Worm (Caenorhabditis elegans) whole organism, L3 larva: ENCODE measurements around the gene mrps-12.

Experiments
- R02D3.7 ChIP-seq: fragments of 150-350 bp; optimal IDR thresholded peaks from 2 replicates; lab custom pipeline; 2014; ENCODE audit warnings: missing biosample characterization, missing genetic modification characterization
- ZK546.5 ChIP-seq: sonication (generic microtip); optimal IDR thresholded peaks from 2 replicates; lab custom pipeline; 2017; ENCODE audit warnings: missing biosample characterization, missing genetic modification characterization
- aly-2 ChIP-seq: fragments of 150-350 bp; optimal IDR thresholded peaks from 2 replicates; lab custom pipeline; 2014; ENCODE audit warnings: missing biosample characterization, missing genetic modification characterization
- ama-1 ChIP-seq: fragments of 150-350 bp; optimal IDR thresholded peaks from 2 replicates; lab custom pipeline; 2018
- ceh-16 ChIP-seq: sonication (generic microtip); optimal IDR thresholded peaks from 2 replicates; lab custom pipeline; 2017; ENCODE audit warnings: missing biosample characterization, missing genetic modification characterization
- ceh-28 ChIP-seq: fragments of 150-350 bp; optimal IDR thresholded peaks from 2 replicates; lab custom pipeline; 2014; ENCODE audit warnings: missing biosample characterization, missing genetic modification reagents, missing genetic modification characterization
- ceh-82 ChIP-seq: fragments of 150-350 bp; optimal IDR thresholded peaks from 2 replicates; lab custom pipeline; 2014; ENCODE audit warnings: missing biosample characterization, missing genetic modification characterization
- daf-12 ChIP-seq: fragments of 150-350 bp; optimal IDR thresholded peaks from 2 replicates; lab custom pipeline; 2014; ENCODE audit warnings: missing biosample characterization, missing genetic modification reagents, missing genetic modification characterization
- egl-5 ChIP-seq: fragments of 150-350 bp; optimal IDR thresholded peaks from 2 replicates; lab custom pipeline; 2017; ENCODE audit warnings: missing biosample characterization, missing genetic modification reagents, missing genetic modification characterization, inconsistent platforms
- elt-1 ChIP-seq: fragments of 150-350 bp; optimal IDR thresholded peaks from 2 replicates; lab custom pipeline; 2014; ENCODE audit warnings: missing biosample characterization, missing genetic modification characterization
- elt-3 ChIP-seq, 3 experiments: fragments of 150-350 bp in 1 of 3; sonication (generic microtip) in 2 of 3; optimal IDR thresholded peaks; 2 replicates in 2 of 3; 4 replicates in 1 of 3; lab custom pipeline; 2014 to 2017; ENCODE audit warnings: missing biosample characterization in 3 of 3, missing genetic modification characterization in 3 of 3
- eor-1 ChIP-seq, 2 experiments: fragments of 150-350 bp; optimal IDR thresholded peaks; 2 replicates each; lab custom pipeline; 2014 to 2018; ENCODE audit warnings: missing biosample characterization in 2 of 2, missing genetic modification characterization in 2 of 2
- fkh-10 ChIP-seq: sonication (generic microtip); optimal IDR thresholded peaks from 2 replicates; lab custom pipeline; 2017; ENCODE audit warnings: missing biosample characterization, missing genetic modification reagents, missing genetic modification characterization
- fkh-2 ChIP-seq: fragments of 150-350 bp; optimal IDR thresholded peaks from 2 replicates; lab custom pipeline; 2014; ENCODE audit warnings: missing biosample characterization, missing genetic modification reagents, missing genetic modification characterization
- fos-1 ChIP-seq: fragments of 150-350 bp; optimal IDR thresholded peaks from 2 replicates; lab custom pipeline; 2014; ENCODE audit warnings: missing biosample characterization, missing genetic modification characterization
- jun-1 ChIP-seq: fragments of 150-350 bp; optimal IDR thresholded peaks from 2 replicates; lab custom pipeline; 2014; ENCODE audit warnings: missing biosample characterization, missing genetic modification reagents, missing genetic modification characterization
- lin-15B ChIP-seq: fragments of 150-350 bp; optimal IDR thresholded peaks from 2 replicates; lab custom pipeline; 2014; ENCODE audit warnings: missing biosample characterization, missing genetic modification characterization
- lsy-12 ChIP-seq: sonication (generic microtip); optimal IDR thresholded peaks from 2 replicates; lab custom pipeline; 2016; ENCODE audit warnings: mild to moderate bottlenecking, missing genetic modification characterization, missing compliant biosample characterization
- mdl-1 ChIP-seq: fragments of 150-350 bp; optimal IDR thresholded peaks from 2 replicates; lab custom pipeline; 2014; ENCODE audit warnings: missing biosample characterization, missing genetic modification characterization
- mml-1 ChIP-seq: fragments of 150-350 bp; sonication (generic microtip); optimal IDR thresholded peaks from 3 replicates; lab custom pipeline; 2014; ENCODE audit warnings: missing biosample characterization, missing genetic modification characterization
- nfya-1 ChIP-seq: sonication (generic microtip); optimal IDR thresholded peaks from 2 replicates; lab custom pipeline; 2017; ENCODE audit warnings: missing genetic modification characterization, mild to moderate bottlenecking, missing compliant biosample characterization, antibody characterized with exemption, moderate library complexity; ENCODE audit not compliant: insufficient read depth
- nhr-11 ChIP-seq: fragments of 150-350 bp; optimal IDR thresholded peaks from 2 replicates; lab custom pipeline; 2014; ENCODE audit warnings: missing biosample characterization, missing genetic modification characterization
- nhr-12 ChIP-seq: fragments of 150-350 bp; optimal IDR thresholded peaks from 2 replicates; lab custom pipeline; 2014; ENCODE audit warnings: missing biosample characterization, missing genetic modification characterization
- nhr-237 ChIP-seq: fragments of 150-350 bp; optimal IDR thresholded peaks from 2 replicates; lab custom pipeline; 2014; ENCODE audit warnings: missing biosample characterization, missing genetic modification characterization
- nhr-25 ChIP-seq: sonication (generic microtip); optimal IDR thresholded peaks from 2 replicates; lab custom pipeline; 2017; ENCODE audit warnings: missing biosample characterization, missing genetic modification characterization
- nhr-43 ChIP-seq: sonication (generic microtip); optimal IDR thresholded peaks from 2 replicates; lab custom pipeline; 2016; ENCODE audit warnings: mild to moderate bottlenecking, missing genetic modification characterization, missing compliant biosample characterization; ENCODE audit not compliant: poor library complexity, severe bottlenecking
- nhr-67 ChIP-seq: fragments of 150-350 bp; optimal IDR thresholded peaks from 2 replicates; lab custom pipeline; 2014; ENCODE audit warnings: missing biosample characterization, missing genetic modification characterization
- nhr-77 ChIP-seq: fragments of 150-350 bp; optimal IDR thresholded peaks from 2 replicates; lab custom pipeline; 2014; ENCODE audit warnings: missing biosample characterization, missing genetic modification characterization
- pha-4 ChIP-seq: fragments of 150-350 bp; optimal IDR thresholded peaks from 2 replicates; lab custom pipeline; 2014; ENCODE audit warnings: missing biosample characterization, missing genetic modification reagents, missing genetic modification characterization
- sea-2 ChIP-seq: fragments of 150-350 bp; sonication (generic microtip); optimal IDR thresholded peaks from 4 replicates; lab custom pipeline; 2014; ENCODE audit warnings: missing biosample characterization, missing genetic modification reagents, missing genetic modification characterization
- skn-1 ChIP-seq: fragments of 150-350 bp; optimal IDR thresholded peaks from 2 replicates; lab custom pipeline; 2014; ENCODE audit warnings: missing biosample characterization, missing genetic modification characterization
- unc-39 ChIP-seq: sonication (generic microtip); optimal IDR thresholded peaks from 4 replicates; lab custom pipeline; 2017; ENCODE audit warnings: missing biosample characterization, missing genetic modification characterization
- unc-62 ChIP-seq: fragments of 150-350 bp; sonication (generic microtip); optimal IDR thresholded peaks from 4 replicates; lab custom pipeline; 2014; ENCODE audit warnings: missing biosample characterization, missing genetic modification reagents, missing genetic modification characterization
- zag-1 ChIP-seq: fragments of 150-350 bp; optimal IDR thresholded peaks from 2 replicates; lab custom pipeline; 2014; ENCODE audit warnings: missing biosample characterization, missing genetic modification characterization
- ztf-11 ChIP-seq: fragments of 150-350 bp; optimal IDR thresholded peaks from 2 replicates; lab custom pipeline; 2014; ENCODE audit warnings: missing biosample characterization, missing genetic modification characterization
- ztf-4 ChIP-seq: fragments of 150-350 bp; optimal IDR thresholded peaks from 2 replicates; lab custom pipeline; 2014; ENCODE audit warnings: missing biosample characterization, missing genetic modification characterization

mrps-12 gene

DNA sequence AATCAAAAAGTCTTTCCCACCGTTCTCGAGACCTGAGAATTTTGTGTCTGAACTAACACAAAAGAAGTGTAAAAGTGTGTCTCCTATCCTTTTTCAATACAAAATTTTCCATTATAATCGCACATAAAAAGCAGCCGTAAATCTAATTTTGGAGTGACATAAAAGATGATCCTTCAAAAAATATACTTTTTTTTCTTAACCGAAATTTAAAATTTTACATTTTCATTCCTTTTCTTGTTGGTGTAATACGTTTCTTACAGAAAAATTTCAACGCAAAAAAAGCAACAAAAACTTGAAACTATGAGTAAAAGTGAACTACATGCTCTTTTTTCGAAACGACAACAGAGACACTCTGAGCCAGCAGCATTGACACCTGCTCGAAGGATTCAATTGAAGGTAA, 30.8 kb upstream of the mrps-12 start, which contains the start of gene Y44A6D.6:
Gene Y44A6D.6, plus strand, starts transcription at position 301 of the 400 bp plus-strand sequence.
- TF ChIP-seq ama-1 (lab: Kevin White, UChicago), result no peak
- no peak for TF ChIP-seq ztf-4 (tag; lab: Kevin White, UChicago)
- no peak for TF ChIP-seq elt-1 (tag; lab: Kevin White, UChicago)
- TF ChIP-seq R02D3.7, result no peak
- no peak for TF ChIP-seq jun-1
- no peak for TF ChIP-seq nhr-25 (tag; lab: Kevin White, UChicago)
- TF ChIP-seq lin-15B, result no peak
- no peak for TF ChIP-seq zag-1 (tag; lab: Kevin White, UChicago)
- TF ChIP-seq nhr-77 (tag; lab: Kevin White, UChicago), result no peak
- TF ChIP-seq daf-12 (tag; lab: Kevin White, UChicago), result no peak
- TF ChIP-seq unc-62 (GFP tag; lab: Kevin White, UChicago), result no peak
- TF ChIP-seq ceh-16 (tag; lab: Kevin White, UChicago), result no peak

DNA sequence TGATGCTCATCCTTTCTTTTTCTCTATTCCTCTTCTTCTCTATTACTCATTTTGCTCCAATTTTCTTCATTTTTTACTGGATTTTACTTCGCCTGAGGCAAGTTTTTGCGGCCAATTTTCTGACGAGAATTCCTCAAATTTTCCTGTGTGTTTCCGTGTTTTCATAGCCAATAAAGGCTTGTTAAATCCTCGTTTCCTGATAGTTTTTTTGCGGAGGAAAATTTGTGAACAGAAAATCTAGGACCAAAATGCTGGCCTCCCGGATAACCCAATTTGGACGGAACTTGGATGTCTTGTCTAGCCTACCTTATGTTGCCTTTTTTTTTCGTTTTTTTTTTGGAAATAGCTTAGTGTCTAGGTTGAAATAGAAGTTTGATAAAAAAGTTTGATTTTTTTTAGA, 24.2 kb upstream of the mrps-12 start:
- TF ChIP-seq ceh-16 (tag; lab: Kevin White, UChicago) (no peak), ztf-11 (tag; lab: Kevin White, UChicago) (no peak), fos-1 (tag; lab: Kevin White, UChicago) (no peak), pha-4 (no peak), fkh-10 (no peak), nhr-67 (no peak), sea-2 (GFP tag; lab: Kevin White, UChicago) (no peak), aly-2 (tag; lab: Kevin White, UChicago) (no peak), eor-1 (tag; optimal IDR thresholded peaks at IDR 0.05; lab: Kevin White, UChicago) (no peak), ceh-28 (tag; lab: Kevin White, UChicago) (no peak), nhr-25 (tag; lab: Kevin White, UChicago) (no peak), mml-1 (tag; lab: Kevin White, UChicago) (no peak), ztf-4 (tag; lab: Kevin White, UChicago) (no peak), skn-1 (tag; lab: Kevin White, UChicago) (no peak), unc-39 (tag; lab: Kevin White, UChicago) (no peak), nhr-12 (tag; lab: Kevin White, UChicago) (no peak), nfya-1 (tag; lab: Kevin White, UChicago) (no peak), ceh-82 (tag; lab: Kevin White, UChicago) (no peak)

DNA sequence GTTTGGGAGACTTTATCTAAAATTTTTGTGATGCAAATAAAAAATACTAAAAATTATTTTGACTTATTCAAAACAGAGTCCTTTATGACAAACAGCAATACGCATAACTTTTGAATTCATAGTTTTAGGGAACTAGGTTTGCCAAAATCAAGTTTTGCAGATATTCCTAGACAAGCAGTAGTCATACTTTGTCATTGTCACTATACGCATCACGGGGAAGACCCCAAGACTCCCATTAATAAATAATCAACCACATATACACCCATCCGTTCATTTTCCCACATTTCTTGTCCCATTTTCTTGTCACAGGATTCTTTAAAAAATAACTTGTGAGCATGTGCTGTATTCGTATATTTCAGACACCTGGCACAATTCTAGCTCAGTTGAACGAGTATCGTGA, 23.5 kb upstream of the mrps-12 start, which contains the start of gene Y44A6D.7:
Gene Y44A6D.7, plus strand, starts transcription at position 301 of the 400 bp plus-strand sequence.
- no peak for TF ChIP-seq nhr-12 (tag; lab: Kevin White, UChicago)
- TF ChIP-seq, all 47 proteins: peak for 0

DNA sequence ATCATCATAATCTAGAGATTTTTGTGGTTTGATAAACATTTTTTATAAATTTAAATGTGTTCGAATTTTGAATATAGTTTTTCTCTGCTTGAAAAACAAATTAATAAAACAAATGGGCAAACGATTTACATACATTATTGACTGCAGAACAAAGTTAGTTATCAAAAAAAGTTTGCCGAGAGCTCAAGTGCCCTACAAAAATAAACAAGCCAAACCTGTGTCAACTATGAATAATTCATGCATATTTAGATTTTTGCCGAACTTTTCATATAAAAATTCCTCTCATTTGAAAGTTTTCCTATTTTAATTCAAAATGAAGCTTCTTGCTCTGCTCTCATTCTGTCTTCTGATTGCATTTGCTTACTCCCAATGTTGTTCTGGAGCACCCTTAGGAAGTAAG, 22.0 kb upstream of the mrps-12 start, which contains the start of gene sshk-1:
Gene sshk-1, plus strand, starts transcription at position 301 of the 400 bp plus-strand sequence.
- no peak for TF ChIP-seq nhr-67
- no peak for TF ChIP-seq nhr-25 (tag; lab: Kevin White, UChicago)
- TF ChIP-seq ZK546.5 (tag; lab: Kevin White, UChicago), result no peak
- no peak for TF ChIP-seq daf-12 (tag; lab: Kevin White, UChicago)
- no peak for TF ChIP-seq mdl-1 (tag; lab: Kevin White, UChicago)
- TF ChIP-seq R02D3.7, result no peak
- TF ChIP-seq ceh-82 (tag; lab: Kevin White, UChicago), result no peak
- TF ChIP-seq elt-3 (tag; optimal IDR thresholded peaks at IDR 0.05; lab: Kevin White, UChicago), result no peak
- TF ChIP-seq fkh-10, result no peak
- no peak for TF ChIP-seq fkh-2
- TF ChIP-seq ceh-16 (tag; lab: Kevin White, UChicago), result no peak
- no peak for TF ChIP-seq nhr-43 (tag; lab: Kevin White, UChicago)
- TF ChIP-seq zag-1 (tag; lab: Kevin White, UChicago), result no peak
- TF ChIP-seq, all 47 proteins: peak for 0

DNA sequence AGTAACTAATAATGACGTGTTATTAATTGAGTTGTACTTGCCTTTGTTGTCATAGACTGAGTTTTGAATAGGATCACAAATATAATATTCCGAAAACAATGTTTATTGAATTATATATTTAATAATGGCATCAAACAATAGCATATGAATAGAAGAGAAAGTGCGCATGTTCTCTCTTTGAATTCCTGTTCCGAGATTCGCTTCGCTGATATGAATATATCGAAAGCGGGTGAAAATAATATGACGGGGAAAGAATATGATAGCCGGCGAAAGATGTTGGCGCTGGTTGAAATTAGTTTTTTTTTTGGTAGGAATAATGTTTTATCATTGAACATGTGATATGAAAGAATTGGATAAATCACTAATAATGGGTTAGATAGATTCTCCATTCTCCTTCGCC, 17.8 kb upstream of the mrps-12 start, which contains the start of gene T03D8.6:
Gene T03D8.6, minus strand, starts transcription at position 298 of the 400 bp plus-strand sequence.
- TF ChIP-seq ztf-11 (tag; lab: Kevin White, UChicago) (no peak), ceh-28 (tag; lab: Kevin White, UChicago) (no peak), nhr-12 (tag; lab: Kevin White, UChicago) (no peak), nhr-11 (tag; lab: Kevin White, UChicago) (no peak), nhr-43 (tag; lab: Kevin White, UChicago) (no peak), nfya-1 (tag; lab: Kevin White, UChicago) (no peak), sea-2 (GFP tag; lab: Kevin White, UChicago) (no peak), nhr-237 (tag; lab: Kevin White, UChicago) (no peak), aly-2 (tag; lab: Kevin White, UChicago) (no peak), nhr-25 (tag; lab: Kevin White, UChicago) (no peak), lsy-12 (tag; lab: Kevin White, UChicago) (no peak), egl-5 (tag; lab: Kevin White, UChicago) (no peak), zag-1 (tag; lab: Kevin White, UChicago) (no peak)
- TF ChIP-seq, all 47 proteins: peak for 0
